Worm (Caenorhabditis elegans) whole organism, L4/young adult: ENCODE measurements around the gene ttr-41.

Experiments used
- W03F9.2 ChIP-seq: fragments of 150-350 bp; optimal IDR thresholded peaks from 2 replicates; lab custom pipeline; 2014; ENCODE audit warnings: missing biosample characterization, missing genetic modification characterization
- him-1 ChIP-seq: sonication (generic microtip); optimal IDR thresholded peaks from 2 replicates; lab custom pipeline; 2016; ENCODE audit warnings: missing genotype, missing genetic modification reagents, missing genetic modification characterization, missing compliant biosample characterization

- no peak for TF ChIP-seq W03F9.2 (tag; lab: Kevin White, UChicago)
- no peak for TF ChIP-seq him-1 (tag; lab: Kevin White, UChicago)
Observed at ce11 chrII:4684852-4685251, 42.8 kb downstream of the ttr-41 start.
